Fruit fly (Drosophila melanogaster): ENCODE data around the gene CG11696.

DNA sequence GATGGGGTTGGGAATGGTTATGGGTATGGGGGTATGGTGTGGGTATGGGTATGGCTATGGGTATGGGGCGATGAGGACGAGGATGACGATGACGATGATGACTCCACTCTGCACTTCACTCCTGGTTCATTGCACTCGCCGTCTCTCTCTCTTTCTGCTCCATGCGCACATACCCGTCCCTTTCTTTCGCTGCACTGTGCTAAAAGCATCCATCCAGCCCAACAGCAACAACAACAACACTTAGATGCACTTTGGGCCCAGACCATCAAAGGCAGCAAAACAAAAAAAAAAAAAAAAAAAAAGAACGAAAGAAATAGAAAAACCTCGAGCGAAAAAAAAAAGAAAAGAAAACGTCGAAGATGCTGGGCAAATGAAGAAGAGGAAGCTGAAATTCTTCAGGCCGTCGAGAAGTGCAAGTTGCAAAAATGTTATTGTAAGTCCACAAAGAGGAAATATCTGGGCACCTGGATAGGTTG is 28.5 kb upstream of the CG11696 start:
- TF ChIP-seq Rx (GFP tag; IDR thresholded peaks at IDR 0.05): no peak
- no peak for TF ChIP-seq CHES-1-like (GFP tag; optimal IDR thresholded peaks at IDR 0.05)

All from whole organism, embryonic.